Fruit fly (Drosophila melanogaster) whole organism, embryonic: ENCODE data around the gene Mlc2.

Source experiments
- CG10209 ChIP-seq: fragments of 200-800 bp; sonication (Bioruptor generic); optimal IDR thresholded peaks from 3 replicates; lab custom pipeline; 2017; ENCODE audit warnings: missing biosample characterization, mild to moderate bottlenecking, missing genetic modification characterization, missing genetic modification reagents
- CG10543 ChIP-seq: fragments of 200-800 bp; sonication (Bioruptor generic); optimal IDR thresholded peaks from 3 replicates; lab custom pipeline; 2017; ENCODE audit warnings: missing biosample characterization, mild to moderate bottlenecking, missing genetic modification characterization, moderate library complexity
- CG11560 ChIP-seq: fragments of 200-800 bp; sonication (Bioruptor generic); IDR thresholded peaks from 3 replicates; pipeline ENCODE4 v1.3.6; 2022; ENCODE audit warnings: missing biosample characterization, missing genetic modification characterization
- CG11695 ChIP-seq: fragments of 200-800 bp; sonication (Bioruptor generic); IDR thresholded peaks from 3 replicates; pipeline ENCODE4 v1.3.6; 2022; ENCODE audit warnings: missing biosample characterization, missing genetic modification characterization
- CG12236 ChIP-seq: fragments of 200-800 bp; sonication (Bioruptor generic); optimal IDR thresholded peaks from 2 replicates; lab custom pipeline; 2016; ENCODE audit warnings: missing biosample characterization, missing genetic modification characterization
- CG12769 ChIP-seq: fragments of 200-800 bp; sonication (Bioruptor generic); optimal IDR thresholded peaks from 2 replicates; lab custom pipeline; 2019; ENCODE audit warnings: missing biosample characterization, mild to moderate bottlenecking, missing genetic modification characterization, moderate library complexity
- CG13287 ChIP-seq: fragments of 200-800 bp; sonication (Bioruptor generic); IDR thresholded peaks from 2 replicates; pipeline ENCODE4 v1.3.6; 2022; ENCODE audit warnings: missing biosample characterization, missing genetic modification characterization; ENCODE audit not compliant: partially characterized antibody
- CG15269 ChIP-seq: fragments of 200-800 bp; sonication (Bioruptor generic); optimal IDR thresholded peaks from 2 replicates; lab custom pipeline; 2018; ENCODE audit warnings: missing biosample characterization, mild to moderate bottlenecking, missing genetic modification characterization, moderate library complexity
- CG17186 ChIP-seq: fragments of 200-800 bp; sonication (Bioruptor generic); optimal IDR thresholded peaks from 3 replicates; lab custom pipeline; 2017; ENCODE audit warnings: missing biosample characterization, missing genetic modification reagents, missing genetic modification characterization
- CG3281 ChIP-seq: fragments of 200-800 bp; sonication (Bioruptor generic); optimal IDR thresholded peaks from 3 replicates; lab custom pipeline; 2017; ENCODE audit warnings: missing biosample characterization, mild to moderate bottlenecking, missing genetic modification characterization
- CG3847 ChIP-seq: fragments of 200-800 bp; sonication (Bioruptor generic); IDR thresholded peaks from 2 replicates; pipeline ENCODE4 v1.3.6; 2022; ENCODE audit warnings: missing biosample characterization, missing genetic modification characterization
- CG4328 ChIP-seq: fragments of 200-800 bp; sonication (Bioruptor generic); optimal IDR thresholded peaks from 3 replicates; lab custom pipeline; 2017; ENCODE audit warnings: missing biosample characterization, missing genetic modification reagents, missing genetic modification characterization
- CG43689 ChIP-seq: fragments of 200-800 bp; sonication (Bioruptor generic); IDR thresholded peaks from 2 replicates; pipeline ENCODE4 v1.3.6; 2022; ENCODE audit warnings: missing biosample characterization, missing genetic modification characterization
- CG4404 ChIP-seq: fragments of 200-800 bp; sonication (Bioruptor generic); IDR thresholded peaks from 2 replicates; pipeline ENCODE4 v1.3.6; 2022; ENCODE audit warnings: missing biosample characterization, missing genetic modification characterization
- CG4730 ChIP-seq: fragments of 200-800 bp; sonication (Bioruptor generic); IDR thresholded peaks from 2 replicates; pipeline ENCODE4 v1.3.6; 2022; ENCODE audit warnings: missing biosample characterization, missing genetic modification characterization
- CG9876 ChIP-seq: fragments of 200-800 bp; sonication (Bioruptor generic); optimal IDR thresholded peaks from 2 replicates; lab custom pipeline; 2016; ENCODE audit warnings: missing biosample characterization, missing genetic modification characterization
- D ChIP-seq, 2 experiments: fragments of 200-800 bp in 1 of 2; fragments of >200 bp in 1 of 2; sonication (Bioruptor generic) in 1 of 2; optimal IDR thresholded peaks; 2 replicates in 1 of 2; 3 replicates in 1 of 2; lab custom pipeline; 2017; ENCODE audit warnings: mild to moderate bottlenecking in 1 of 2, missing biosample characterization in 1 of 2, missing genetic modification characterization in 1 of 2, missing genetic modification reagents in 1 of 2
- D19A ChIP-seq: fragments of 200-800 bp; optimal IDR thresholded peaks from 3 replicates; lab custom pipeline; 2019; ENCODE audit warnings: missing biosample characterization, mild to moderate bottlenecking, missing genetic modification characterization, moderate library complexity
- Drgx ChIP-seq: fragments of 200-800 bp; sonication (Bioruptor generic); IDR thresholded peaks from 2 replicates; pipeline ENCODE4 v1.3.6; 2022; ENCODE audit warnings: missing biosample characterization, missing genetic modification characterization
- E2f2 ChIP-seq: fragments of 200-800 bp; sonication (Bioruptor generic); IDR thresholded peaks from 2 replicates; pipeline ENCODE4 v1.3.6; 2022; ENCODE audit warnings: missing biosample characterization, missing genetic modification characterization
- Hand ChIP-seq: fragments of 200-800 bp; sonication (Bioruptor generic); optimal IDR thresholded peaks from 2 replicates; lab custom pipeline; 2017; ENCODE audit warnings: mild to moderate bottlenecking, missing biosample characterization, missing genetic modification reagents, missing genetic modification characterization
- Lhr ChIP-seq: fragments of 200-800 bp; sonication (Bioruptor generic); optimal IDR thresholded peaks from 3 replicates; lab custom pipeline; 2017; ENCODE audit warnings: mild to moderate bottlenecking, missing biosample characterization, missing genetic modification reagents, missing genetic modification characterization
- Nf-YA ChIP-seq: fragments of 200-800 bp; sonication (Bioruptor generic); IDR thresholded peaks from 2 replicates; pipeline ENCODE4 v1.3.6; 2022; ENCODE audit warnings: missing biosample characterization, missing genetic modification characterization
- Nf-YB ChIP-seq: fragments of 200-800 bp; sonication (Bioruptor generic); optimal IDR thresholded peaks from 3 replicates; lab custom pipeline; 2019; ENCODE audit warnings: missing biosample characterization, mild to moderate bottlenecking, missing genetic modification characterization, moderate library complexity
- Oaz ChIP-seq: fragments of 200-800 bp; sonication (Bioruptor generic); IDR thresholded peaks from 2 replicates; pipeline ENCODE4 v1.3.6; 2022; ENCODE audit warnings: missing biosample characterization, missing genetic modification characterization
- Pdp1 ChIP-seq, 2 experiments: fragments of 200-800 bp; sonication (Bioruptor generic); optimal IDR thresholded peaks; 3 replicates each; lab custom pipeline; 2016; ENCODE audit warnings: missing biosample characterization in 2 of 2, missing genetic modification characterization in 2 of 2, mild to moderate bottlenecking in 1 of 2, moderate library complexity in 1 of 2
- Taf1 ChIP-seq: fragments of 200-800 bp; sonication (Bioruptor generic); IDR thresholded peaks from 2 replicates; pipeline ENCODE4 v1.3.6; 2022; ENCODE audit warnings: missing biosample characterization, missing genetic modification characterization
- Vsx1 ChIP-seq: fragments of 200-800 bp; sonication (Bioruptor generic); optimal IDR thresholded peaks from 2 replicates; lab custom pipeline; 2017; ENCODE audit warnings: missing biosample characterization, mild to moderate bottlenecking, missing genetic modification characterization, missing genetic modification reagents
- ab ChIP-seq: fragments of 200-800 bp; sonication (Bioruptor generic); optimal IDR thresholded peaks from 2 replicates; lab custom pipeline; 2016; ENCODE audit warnings: missing biosample characterization, missing genetic modification characterization
- bowl ChIP-seq: fragments of 200-800 bp; sonication (Bioruptor generic); IDR thresholded peaks from 2 replicates; pipeline ENCODE4 v1.3.6; 2022; ENCODE audit warnings: missing biosample characterization, missing genetic modification characterization
- cad ChIP-seq: fragments of >200 bp; optimal IDR thresholded peaks from 2 replicates; lab custom pipeline; 2017; ENCODE audit warnings: missing biosample characterization, missing genetic modification characterization
- ewg ChIP-seq: fragments of 200-800 bp; sonication (Bioruptor generic); optimal IDR thresholded peaks from 3 replicates; lab custom pipeline; 2017; ENCODE audit warnings: mild to moderate bottlenecking, missing biosample characterization, missing genetic modification reagents, missing genetic modification characterization
- grau ChIP-seq: fragments of 200-800 bp; optimal IDR thresholded peaks from 3 replicates; lab custom pipeline; 2019; ENCODE audit warnings: missing biosample characterization, mild to moderate bottlenecking, missing genetic modification characterization, moderate library complexity
- h ChIP-seq: fragments of >200 bp; optimal IDR thresholded peaks from 2 replicates; lab custom pipeline; 2017
- jing ChIP-seq: fragments of 200-800 bp; sonication (Bioruptor generic); optimal IDR thresholded peaks from 2 replicates; lab custom pipeline; 2018; ENCODE audit warnings: missing biosample characterization, mild to moderate bottlenecking, missing genetic modification characterization
- ken ChIP-seq: fragments of 200-800 bp; sonication (Bioruptor generic); IDR thresholded peaks from 3 replicates; pipeline ENCODE4 v1.3.6; 2022; ENCODE audit warnings: missing biosample characterization, missing genetic modification characterization
- kni ChIP-seq: fragments of 200-800 bp; sonication (Bioruptor generic); optimal IDR thresholded peaks from 3 replicates; lab custom pipeline; 2017; ENCODE audit warnings: mild to moderate bottlenecking, missing biosample characterization, missing genetic modification reagents, missing genetic modification characterization
- lola ChIP-seq, 3 experiments: fragments of >200 bp in 2 of 3; fragments of 200-800 bp in 1 of 3; sonication (Bioruptor generic) in 1 of 3; optimal IDR thresholded peaks; 2 replicates each; lab custom pipeline; 2017 to 2019; ENCODE audit warnings: missing biosample characterization in 3 of 3, missing genetic modification characterization in 3 of 3, mild to moderate bottlenecking in 1 of 3, moderate library complexity in 1 of 3
- pan ChIP-seq, 4 experiments: fragments of >200 bp in 3 of 4; fragments of 200-800 bp in 1 of 4; sonication (Bioruptor generic) in 1 of 4; optimal IDR thresholded peaks in 3 of 4; IDR thresholded peaks in 1 of 4; 2 replicates each; pipeline versions ENCODE4 v1.3.6 to Lab custom; 2017 to 2022; ENCODE audit warnings: missing biosample characterization in 2 of 4, missing genetic modification characterization in 2 of 4, mixed read lengths in 1 of 4
- phol ChIP-seq: fragments of 200-800 bp; sonication (Bioruptor generic); optimal IDR thresholded peaks from 3 replicates; lab custom pipeline; 2018; ENCODE audit warnings: missing biosample characterization, mild to moderate bottlenecking, missing genetic modification characterization, moderate library complexity
- prd ChIP-seq, 3 experiments: fragments of >200 bp in 2 of 3; fragments of 200-800 bp in 1 of 3; sonication (Bioruptor generic) in 1 of 3; optimal IDR thresholded peaks in 2 of 3; IDR thresholded peaks in 1 of 3; 2 replicates in 2 of 3; 3 replicates in 1 of 3; pipeline versions ENCODE4 v1.3.6 to Lab custom; 2017 to 2022; ENCODE audit warnings: missing biosample characterization in 1 of 3, missing genetic modification characterization in 1 of 3
- shn ChIP-seq: fragments of 200-800 bp; sonication (Bioruptor generic); optimal IDR thresholded peaks from 3 replicates; lab custom pipeline; 2016; ENCODE audit warnings: missing biosample characterization, missing genetic modification characterization
- tap ChIP-seq: fragments of 200-800 bp; optimal IDR thresholded peaks from 3 replicates; lab custom pipeline; 2019; ENCODE audit warnings: missing biosample characterization, mild to moderate bottlenecking, missing genetic modification characterization, moderate library complexity
- tio ChIP-seq: fragments of 200-800 bp; sonication (Bioruptor generic); optimal IDR thresholded peaks from 2 replicates; lab custom pipeline; 2017; ENCODE audit warnings: missing biosample characterization, missing genetic modification characterization, inconsistent platforms
- trh ChIP-seq: fragments of 200-800 bp; sonication (Bioruptor generic); optimal IDR thresholded peaks from 2 replicates; lab custom pipeline; 2016; ENCODE audit warnings: missing biosample characterization, missing genetic modification characterization
- wor ChIP-seq: fragments of 200-800 bp; sonication (Bioruptor generic); IDR thresholded peaks from 2 replicates; pipeline ENCODE4 v1.3.6; 2022; ENCODE audit warnings: missing biosample characterization, missing genetic modification characterization
- zen2 ChIP-seq: fragments of 200-800 bp; sonication (Bioruptor generic); IDR thresholded peaks from 3 replicates; pipeline ENCODE4 v1.3.6; 2022; ENCODE audit warnings: missing biosample characterization, missing genetic modification characterization; ENCODE audit not compliant: partially characterized antibody

Gene Mlc2

dm6 chr3R:30134063-30135047, 40.0 kb downstream of the Mlc2 start, which contains the start of gene Tpi (continued):
- TF ChIP-seq CG3281: peak; percentile 38
- no peak for TF ChIP-seq lola (GFP tag; optimal IDR thresholded peaks at IDR 0.05; lab: Kevin White, UChicago)
- TF ChIP-seq Drgx (GFP tag; lab: Robert Waterston, UW): no peak
- no peak for TF ChIP-seq Taf1 (GFP tag; lab: Robert Waterston, UW)
- no peak for TF ChIP-seq phol (tag; lab: Kevin White, UChicago)
- no peak for TF ChIP-seq CG43689 (GFP tag; lab: Robert Waterston, UW)
- TF ChIP-seq CG11560 (tag; lab: Robert Waterston, UW): no peak
- no peak for TF ChIP-seq h (lab: Kevin White, UChicago)
- TF ChIP-seq CG4730 (GFP tag; lab: Robert Waterston, UW): no peak
- TF ChIP-seq pan (optimal IDR thresholded peaks at IDR 0.05; lab: Kevin White, UChicago): no peak
- TF ChIP-seq pan (GFP tag; optimal IDR thresholded peaks at IDR 0.05 in 1 of 2, IDR thresholded peaks at IDR 0.05 in 1 of 2): peak in 1 of 2 experiments; percentile 28
- TF ChIP-seq CG4328 (GFP tag; lab: Kevin White, UChicago): no peak
- TF ChIP-seq CG10543 (GFP tag; lab: Kevin White, UChicago): no peak
- peak; percentile 48 for TF ChIP-seq Lhr (GFP tag; lab: Kevin White, UChicago)
- TF ChIP-seq D19A (tag; lab: Kevin White, UChicago): peak; percentile 70
- TF ChIP-seq trh: no peak
- no peak for TF ChIP-seq CG11695
- TF ChIP-seq CG15269 (tag; lab: Kevin White, UChicago): peak; percentile 68
- TF ChIP-seq CG13287: peak; percentile 22; the same call in 1 of the 2 replicates
- TF ChIP-seq CG10209: peak; percentile 29
- no peak for TF ChIP-seq ab
- TF ChIP-seq cad (GFP tag; lab: Kevin White, UChicago): no peak
- TF ChIP-seq Pdp1 (GFP tag; optimal IDR thresholded peaks at IDR 0.05; lab: Kevin White, UChicago): peak; percentile 22 to 93
- TF ChIP-seq Hand (GFP tag; lab: Kevin White, UChicago): peak; percentile 18
- no peak for TF ChIP-seq prd (optimal IDR thresholded peaks at IDR 0.05; lab: Kevin White, UChicago)
- no peak for TF ChIP-seq prd (GFP tag; IDR thresholded peaks at IDR 0.05; lab: Robert Waterston, UW)
- TF ChIP-seq ewg (GFP tag; lab: Kevin White, UChicago): no peak
- no peak for TF ChIP-seq zen2 (GFP tag; lab: Robert Waterston, UW)
- TF ChIP-seq grau (tag; lab: Kevin White, UChicago): peak; percentile 63
- no peak for TF ChIP-seq CG3847 (GFP tag; lab: Robert Waterston, UW)
- no peak for TF ChIP-seq ken
- no peak for TF ChIP-seq CG17186 (GFP tag; lab: Kevin White, UChicago)
- TF ChIP-seq E2f2 (GFP tag; lab: Robert Waterston, UW): peak; percentile 56; the same call in 1 of the 2 replicates
- no peak for TF ChIP-seq CG12769 (tag; lab: Kevin White, UChicago)

- no peak for TF ChIP-seq tap (tag; lab: Kevin White, UChicago)
- TF ChIP-seq shn (GFP tag; lab: Kevin White, UChicago): no peak
- TF ChIP-seq wor (GFP tag; lab: Robert Waterston, UW): no peak
- no peak for TF ChIP-seq Vsx1 (GFP tag; lab: Kevin White, UChicago)
- TF ChIP-seq jing (GFP tag; lab: Kevin White, UChicago): no peak
- TF ChIP-seq tio: no peak
- no peak for TF ChIP-seq D (optimal IDR thresholded peaks at IDR 0.05; lab: Kevin White, UChicago)
- TF ChIP-seq D (GFP tag; optimal IDR thresholded peaks at IDR 0.05; lab: Kevin White, UChicago): no peak
- no peak for TF ChIP-seq bowl (GFP tag; lab: Robert Waterston, UW)
- TF ChIP-seq Nf-YB (GFP tag; lab: Kevin White, UChicago): no peak
- no peak for TF ChIP-seq kni (GFP tag; lab: Kevin White, UChicago)
- TF ChIP-seq CG9876: no peak
- TF ChIP-seq Oaz: no peak
- TF ChIP-seq CG4404 (GFP tag; lab: Robert Waterston, UW): no peak
- no peak for TF ChIP-seq Nf-YA (GFP tag; lab: Robert Waterston, UW)
- no peak for TF ChIP-seq CG12236
- no peak for TF ChIP-seq ken
- no peak for TF ChIP-seq CG17186 (GFP tag; lab: Kevin White, UChicago)
These were observed 42.1 kb downstream of the Mlc2 start, which contains the start of gene CG31029 for dm6 chr3R:30132295-30132694. Gene CG31029, minus strand, starts transcription at chr3R:30132395.
